Fruit fly (Drosophila melanogaster) whole organism: ENCODE data around the gene Cpr78Cb.

Source experiments
- CG8478 ChIP-seq: fragments of >200 bp; optimal IDR thresholded peaks from 2 replicates; lab custom pipeline; 2018; ENCODE audit warnings: inconsistent platforms
- Dll ChIP-seq: fragments of >200 bp; optimal IDR thresholded peaks from 2 replicates; lab custom pipeline; 2017
- EcR ChIP-seq, 2 experiments: fragments of >200 bp; optimal IDR thresholded peaks; 2 replicates each; lab custom pipeline; 2017; ENCODE audit warnings: missing biosample characterization in 2 of 2, missing genetic modification characterization in 2 of 2, missing genetic modification reagents in 2 of 2
- pan ChIP-seq: fragments of >200 bp; optimal IDR thresholded peaks from 2 replicates; lab custom pipeline; 2017
- psq ChIP-seq: fragments of >200 bp; optimal IDR thresholded peaks from 2 replicates; lab custom pipeline; 2017

- TF ChIP-seq CG8478: no peak
- TF ChIP-seq psq (lab: Kevin White, UChicago): no peak
- TF ChIP-seq Dll (lab: Kevin White, UChicago): no peak
- no peak for TF ChIP-seq EcR (GFP tag; optimal IDR thresholded peaks at IDR 0.05; lab: Kevin White, UChicago)
- TF ChIP-seq pan (lab: Kevin White, UChicago): no peak
These were observed 40.8 kb downstream of the Cpr78Cb start, which contains the start of gene Tsr1 for dm6 chr3L:21334999-21335631.
